Worm (Caenorhabditis elegans) whole organism, L4 larva: ENCODE data around the gene cst-1.
"Not testable (repeated sequence)": the region's sequence is repeated elsewhere in the genome, so short reads cannot be mapped to it uniquely, and the experiment has no call there.

ENCODE experiments used
- ama-1 ChIP-seq: fragments of 150-350 bp; optimal IDR thresholded peaks from 2 replicates; lab custom pipeline; 2014; ENCODE audit warnings: inconsistent platforms, mixed read lengths
- ceh-44 ChIP-seq: fragments of 200-800 bp; sonication (Bioruptor generic); IDR thresholded peaks from 2 replicates; pipeline ENCODE4 v1.3.6; 2022; ENCODE audit warnings: missing genetic modification reagents, missing genetic modification characterization, missing compliant biosample characterization
- fos-1 ChIP-seq: fragments of 150-350 bp; optimal IDR thresholded peaks from 2 replicates; lab custom pipeline; 2014; ENCODE audit warnings: missing biosample characterization, missing genetic modification characterization
- nhr-77 ChIP-seq: fragments of 150-350 bp; optimal IDR thresholded peaks from 2 replicates; lab custom pipeline; 2014; ENCODE audit warnings: missing biosample characterization, missing genetic modification characterization
- pha-4 ChIP-seq, 2 experiments: fragments of 150-350 bp in 1 of 2; fragments of 200-800 bp in 1 of 2; sonication (Bioruptor generic) in 1 of 2; IDR thresholded peaks in 1 of 2; optimal IDR thresholded peaks in 1 of 2; 2 replicates each; pipeline versions ENCODE4 v1.3.6 to Lab custom; 2014 to 2022; ENCODE audit warnings: missing genetic modification characterization in 2 of 2, missing genetic modification reagents in 2 of 2, missing biosample characterization in 1 of 2, missing compliant biosample characterization in 1 of 2
- pqm-1 ChIP-seq: sonication (generic microtip); optimal IDR thresholded peaks from 2 replicates; lab custom pipeline; 2017; ENCODE audit warnings: missing biosample characterization, missing genetic modification characterization
- zag-1 ChIP-seq: fragments of 150-350 bp; optimal IDR thresholded peaks from 2 replicates; lab custom pipeline; 2014; ENCODE audit warnings: missing biosample characterization, missing genetic modification characterization

DNA sequence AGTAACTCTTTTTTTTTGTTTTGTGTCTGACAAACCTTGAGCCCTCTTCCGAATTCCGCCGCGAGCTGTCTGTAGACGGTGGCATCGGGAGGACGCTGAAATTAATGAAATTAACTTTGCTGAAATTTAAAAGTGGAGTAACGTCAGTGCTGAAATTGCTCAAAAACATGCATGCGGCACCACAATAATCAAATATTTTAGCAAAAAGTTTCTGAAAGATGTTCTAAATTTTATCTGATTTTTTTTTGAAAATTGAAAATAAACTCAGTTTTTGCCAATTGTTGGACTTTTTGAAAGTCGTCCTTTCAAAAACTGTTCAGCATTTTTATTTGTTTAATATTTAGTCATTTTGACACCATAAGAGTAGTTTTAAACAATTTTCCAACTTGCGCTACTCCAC lies 3.5 kb upstream of the cst-1 start, which contains the start of gene cst-2:
- not testable (repeated sequence) for TF ChIP-seq nhr-77 (tag; lab: Kevin White, UChicago); pqm-1; pha-4 (GFP tag; IDR thresholded peaks at IDR 0.05; lab: Robert Waterston, UW); pha-4 (tag; optimal IDR thresholded peaks at IDR 0.05; lab: Kevin White, UChicago); ceh-44; ama-1; zag-1 (tag; lab: Kevin White, UChicago); fos-1 (tag; lab: Kevin White, UChicago)
